Fruit fly (Drosophila melanogaster) whole organism, embryonic: ENCODE data around the gene dlp.
A peak's percentile ranks its signal among the peaks of the same experiment; 100 is the strongest.

Experiments
- CG10209 ChIP-seq: fragments of 200-800 bp; sonication (Bioruptor generic); optimal IDR thresholded peaks from 3 replicates; lab custom pipeline; 2017; ENCODE audit warnings: missing biosample characterization, mild to moderate bottlenecking, missing genetic modification characterization, missing genetic modification reagents
- CG10274 ChIP-seq: fragments of 200-800 bp; sonication (Bioruptor generic); optimal IDR thresholded peaks from 3 replicates; lab custom pipeline; 2017; ENCODE audit warnings: missing biosample characterization, mild to moderate bottlenecking, missing genetic modification characterization
- CG10543 ChIP-seq: fragments of 200-800 bp; sonication (Bioruptor generic); optimal IDR thresholded peaks from 3 replicates; lab custom pipeline; 2017; ENCODE audit warnings: missing biosample characterization, mild to moderate bottlenecking, missing genetic modification characterization, moderate library complexity
- CG13424 ChIP-seq: fragments of 200-800 bp; sonication (Bioruptor generic); optimal IDR thresholded peaks from 2 replicates; lab custom pipeline; 2019; ENCODE audit warnings: missing biosample characterization, mild to moderate bottlenecking, missing genetic modification characterization, moderate library complexity
- CG13624 ChIP-seq: fragments of 200-800 bp; sonication (Bioruptor generic); optimal IDR thresholded peaks from 2 replicates; lab custom pipeline; 2016; ENCODE audit warnings: missing biosample characterization, missing genetic modification characterization
- CG1603 ChIP-seq: fragments of 200-800 bp; sonication (Bioruptor generic); optimal IDR thresholded peaks from 2 replicates; lab custom pipeline; 2019; ENCODE audit warnings: missing biosample characterization, mild to moderate bottlenecking, missing genetic modification characterization, moderate library complexity
- CG16779 ChIP-seq: fragments of 200-800 bp; sonication (Bioruptor generic); IDR thresholded peaks from 2 replicates; pipeline ENCODE4 v1.3.6; 2022; ENCODE audit warnings: missing biosample characterization, missing genetic modification characterization
- CG17186 ChIP-seq: fragments of 200-800 bp; sonication (Bioruptor generic); optimal IDR thresholded peaks from 3 replicates; lab custom pipeline; 2017; ENCODE audit warnings: missing biosample characterization, missing genetic modification reagents, missing genetic modification characterization
- CG18619 ChIP-seq: fragments of 200-800 bp; sonication (Bioruptor generic); optimal IDR thresholded peaks from 3 replicates; lab custom pipeline; 2017; ENCODE audit warnings: missing biosample characterization, mild to moderate bottlenecking, missing genetic modification characterization
- CG2120 ChIP-seq: fragments of 200-800 bp; sonication (Bioruptor generic); optimal IDR thresholded peaks from 3 replicates; lab custom pipeline; 2016; ENCODE audit warnings: missing biosample characterization, missing genetic modification characterization
- CG2202 ChIP-seq: fragments of 200-800 bp; sonication (Bioruptor generic); optimal IDR thresholded peaks from 2 replicates; lab custom pipeline; 2018; ENCODE audit warnings: missing biosample characterization, mild to moderate bottlenecking, missing genetic modification characterization
- CG2712 ChIP-seq: fragments of 200-800 bp; optimal IDR thresholded peaks from 3 replicates; lab custom pipeline; 2019; ENCODE audit warnings: missing biosample characterization, mild to moderate bottlenecking, missing genetic modification characterization, moderate library complexity
- CG31365 ChIP-seq: fragments of 200-800 bp; sonication (Bioruptor generic); optimal IDR thresholded peaks from 2 replicates; lab custom pipeline; 2018; ENCODE audit warnings: missing biosample characterization, mild to moderate bottlenecking, missing genetic modification characterization
- CG3163 ChIP-seq: fragments of 200-800 bp; sonication (Bioruptor generic); optimal IDR thresholded peaks from 3 replicates; lab custom pipeline; 2016; ENCODE audit warnings: missing biosample characterization, missing genetic modification characterization
- CG34224 ChIP-seq: fragments of 200-800 bp; sonication (Bioruptor generic); IDR thresholded peaks from 3 replicates; pipeline ENCODE4 v1.3.6; 2022; ENCODE audit warnings: missing biosample characterization, missing genetic modification characterization; ENCODE audit not compliant: partially characterized antibody
- CG4328 ChIP-seq: fragments of 200-800 bp; sonication (Bioruptor generic); optimal IDR thresholded peaks from 3 replicates; lab custom pipeline; 2017; ENCODE audit warnings: missing biosample characterization, missing genetic modification reagents, missing genetic modification characterization
- CG43689 ChIP-seq: fragments of 200-800 bp; sonication (Bioruptor generic); IDR thresholded peaks from 2 replicates; pipeline ENCODE4 v1.3.6; 2022; ENCODE audit warnings: missing biosample characterization, missing genetic modification characterization
- CG4617 ChIP-seq: fragments of 200-800 bp; sonication (Bioruptor generic); optimal IDR thresholded peaks from 3 replicates; lab custom pipeline; 2016; ENCODE audit warnings: missing biosample characterization, missing genetic modification characterization, borderline replicate concordance
- CG6175 ChIP-seq: fragments of 200-800 bp; sonication (Bioruptor generic); IDR thresholded peaks from 3 replicates; pipeline ENCODE4 v1.3.6; 2022; ENCODE audit warnings: missing biosample characterization, missing genetic modification characterization
- CG6854 ChIP-seq: fragments of 200-800 bp; sonication (Bioruptor generic); optimal IDR thresholded peaks from 3 replicates; lab custom pipeline; 2017; ENCODE audit warnings: missing biosample characterization, mild to moderate bottlenecking, missing genetic modification characterization
- CG7928 ChIP-seq: fragments of 200-800 bp; sonication (Bioruptor generic); optimal IDR thresholded peaks from 2 replicates; lab custom pipeline; 2017; ENCODE audit warnings: missing biosample characterization, mild to moderate bottlenecking, missing genetic modification characterization
- CG9609 ChIP-seq: fragments of 200-800 bp; sonication (Bioruptor generic); optimal IDR thresholded peaks from 3 replicates; lab custom pipeline; 2016; ENCODE audit warnings: missing biosample characterization, missing genetic modification characterization
- CG9932 ChIP-seq: fragments of 200-800 bp; sonication (Bioruptor generic); IDR thresholded peaks from 2 replicates; pipeline ENCODE4 v1.3.6; 2022; ENCODE audit warnings: missing biosample characterization, missing genetic modification characterization
- CTCF ChIP-seq: fragments of 200-800 bp; sonication (Bioruptor generic); optimal IDR thresholded peaks from 2 replicates; lab custom pipeline; 2017; ENCODE audit warnings: missing biosample characterization, mild to moderate bottlenecking, missing genetic modification characterization, moderate library complexity
- Dp ChIP-seq: fragments of 200-800 bp; sonication (Bioruptor generic); optimal IDR thresholded peaks from 2 replicates; lab custom pipeline; 2018; ENCODE audit warnings: missing biosample characterization, mild to moderate bottlenecking, missing genetic modification characterization, moderate library complexity
- E2f2 ChIP-seq: fragments of 200-800 bp; sonication (Bioruptor generic); IDR thresholded peaks from 2 replicates; pipeline ENCODE4 v1.3.6; 2022; ENCODE audit warnings: missing biosample characterization, missing genetic modification characterization
- Eip74EF ChIP-seq, 2 experiments: fragments of 200-800 bp in 1 of 2; fragments of >200 bp in 1 of 2; sonication (Bioruptor generic) in 1 of 2; optimal IDR thresholded peaks; 2 replicates each; lab custom pipeline; 2017 to 2019; ENCODE audit warnings: missing biosample characterization in 2 of 2, missing genetic modification characterization in 2 of 2, mild to moderate bottlenecking in 1 of 2, moderate library complexity in 1 of 2
- Fer1 ChIP-seq: fragments of 200-800 bp; sonication (Bioruptor generic); optimal IDR thresholded peaks from 2 replicates; lab custom pipeline; 2017; ENCODE audit warnings: missing biosample characterization, mild to moderate bottlenecking, missing genetic modification characterization
- Gsc ChIP-seq: fragments of 200-800 bp; sonication (Bioruptor generic); IDR thresholded peaks from 2 replicates; pipeline ENCODE4 v1.3.6; 2022; ENCODE audit warnings: missing biosample characterization, missing genetic modification characterization
- HLH3B ChIP-seq: fragments of 200-800 bp; sonication (Bioruptor generic); IDR thresholded peaks from 2 replicates; pipeline ENCODE4 v1.3.6; 2022; ENCODE audit warnings: missing biosample characterization, missing genetic modification characterization
- Hr39 ChIP-seq: fragments of >200 bp; optimal IDR thresholded peaks from 2 replicates; lab custom pipeline; 2017
- NC2β ChIP-seq: fragments of 200-800 bp; sonication (Bioruptor generic); optimal IDR thresholded peaks from 2 replicates; lab custom pipeline; 2016; ENCODE audit warnings: missing biosample characterization, missing genetic modification characterization
- Pdp1 ChIP-seq, 2 experiments: fragments of 200-800 bp; sonication (Bioruptor generic); optimal IDR thresholded peaks; 3 replicates each; lab custom pipeline; 2016; ENCODE audit warnings: missing biosample characterization in 2 of 2, missing genetic modification characterization in 2 of 2, mild to moderate bottlenecking in 1 of 2, moderate library complexity in 1 of 2
- Taf1 ChIP-seq: fragments of 200-800 bp; sonication (Bioruptor generic); IDR thresholded peaks from 2 replicates; pipeline ENCODE4 v1.3.6; 2022; ENCODE audit warnings: missing biosample characterization, missing genetic modification characterization
- Vsx1 ChIP-seq: fragments of 200-800 bp; sonication (Bioruptor generic); optimal IDR thresholded peaks from 2 replicates; lab custom pipeline; 2017; ENCODE audit warnings: missing biosample characterization, mild to moderate bottlenecking, missing genetic modification characterization, missing genetic modification reagents
- Xrp1 ChIP-seq: fragments of 200-800 bp; sonication (Bioruptor generic); IDR thresholded peaks from 2 replicates; pipeline ENCODE4 v1.3.6; 2022; ENCODE audit warnings: missing biosample characterization, missing genetic modification characterization
- br ChIP-seq: fragments of >200 bp; optimal IDR thresholded peaks from 2 replicates; lab custom pipeline; 2017
- cad ChIP-seq: fragments of >200 bp; optimal IDR thresholded peaks from 2 replicates; lab custom pipeline; 2017; ENCODE audit warnings: missing biosample characterization, missing genetic modification characterization
- chinmo ChIP-seq: fragments of 200-800 bp; sonication (Bioruptor generic); IDR thresholded peaks from 4 replicates; pipeline ENCODE4 v1.3.6; 2022; ENCODE audit warnings: missing biosample characterization, missing genetic modification characterization; ENCODE audit not compliant: partially characterized antibody
- gcm2 ChIP-seq: fragments of 200-800 bp; sonication (Bioruptor generic); optimal IDR thresholded peaks from 2 replicates; lab custom pipeline; 2016; ENCODE audit warnings: missing biosample characterization, missing genetic modification characterization
- gfzf ChIP-seq: fragments of 200-800 bp; sonication (Bioruptor generic); optimal IDR thresholded peaks from 2 replicates; lab custom pipeline; 2016; ENCODE audit warnings: missing biosample characterization, mild to moderate bottlenecking, missing genetic modification characterization, moderate library complexity
- hb ChIP-seq: fragments of 200-800 bp; sonication (Bioruptor generic); IDR thresholded peaks from 3 replicates; pipeline ENCODE4 v1.3.6; 2022; ENCODE audit warnings: missing biosample characterization, missing genetic modification characterization; ENCODE audit not compliant: partially characterized antibody
- ind ChIP-seq: fragments of 200-800 bp; sonication (Bioruptor generic); optimal IDR thresholded peaks from 3 replicates; lab custom pipeline; 2016; ENCODE audit warnings: missing biosample characterization, missing genetic modification characterization
- jing ChIP-seq: fragments of 200-800 bp; sonication (Bioruptor generic); optimal IDR thresholded peaks from 2 replicates; lab custom pipeline; 2018; ENCODE audit warnings: missing biosample characterization, mild to moderate bottlenecking, missing genetic modification characterization
- nom ChIP-seq: fragments of 200-800 bp; sonication (Bioruptor generic); optimal IDR thresholded peaks from 2 replicates; lab custom pipeline; 2017; ENCODE audit warnings: missing biosample characterization, missing genetic modification characterization, mild to moderate bottlenecking, moderate library complexity, missing genetic modification reagents
- pnt ChIP-seq: fragments of 200-800 bp; sonication (Bioruptor generic); optimal IDR thresholded peaks from 3 replicates; lab custom pipeline; 2016; ENCODE audit warnings: missing biosample characterization, missing genetic modification characterization
- pzg ChIP-seq: fragments of 200-800 bp; sonication (Bioruptor generic); optimal IDR thresholded peaks from 3 replicates; lab custom pipeline; 2018; ENCODE audit warnings: missing biosample characterization, mild to moderate bottlenecking, missing genetic modification characterization, moderate library complexity
- rib ChIP-seq: fragments of 200-800 bp; sonication (Bioruptor generic); IDR thresholded peaks from 2 replicates; pipeline ENCODE4 v1.3.6; 2022; ENCODE audit warnings: missing biosample characterization, missing genetic modification characterization
- stwl ChIP-seq: fragments of 200-800 bp; sonication (Bioruptor generic); optimal IDR thresholded peaks from 3 replicates; lab custom pipeline; 2018; ENCODE audit warnings: missing biosample characterization, mild to moderate bottlenecking, missing genetic modification characterization, moderate library complexity
- sug ChIP-seq: fragments of 200-800 bp; optimal IDR thresholded peaks from 2 replicates; lab custom pipeline; 2019; ENCODE audit warnings: missing biosample characterization, mild to moderate bottlenecking, missing genetic modification characterization, moderate library complexity
- zfh1 ChIP-seq: fragments of 200-800 bp; sonication (Bioruptor generic); IDR thresholded peaks from 3 replicates; pipeline ENCODE4 v1.3.6; 2022; ENCODE audit warnings: missing biosample characterization, missing genetic modification characterization
- zfh2 ChIP-seq: fragments of 200-800 bp; sonication (Bioruptor generic); optimal IDR thresholded peaks from 2 replicates; lab custom pipeline; 2016; ENCODE audit warnings: missing biosample characterization, missing genetic modification characterization

Gene dlp

dm6 chr3L:14652554-14652953, 20.2 kb downstream of the dlp start (continued):
- TF ChIP-seq ind (GFP tag; lab: Kevin White, UChicago) (peak; percentile 63), CG16779 (GFP tag; lab: Robert Waterston, UW) (no peak), CG10543 (no peak), CG3163 (peak; percentile 55), nom (GFP tag; lab: Kevin White, UChicago) (peak; percentile 94), Xrp1 (GFP tag; lab: Robert Waterston, UW) (peak; percentile 93), CG13424 (tag; lab: Kevin White, UChicago) (peak; percentile 78), Taf1 (GFP tag; lab: Robert Waterston, UW) (no peak), gcm2 (GFP tag; lab: Kevin White, UChicago) (peak; percentile 53), hb (no peak), Vsx1 (GFP tag; lab: Kevin White, UChicago) (peak; percentile 32), HLH3B (peak; percentile 67), zfh2 (no peak), CG2202 (tag; lab: Kevin White, UChicago) (peak; percentile 90), gfzf (GFP tag; lab: Kevin White, UChicago) (no peak), CG6854 (no peak), Dp (no peak), CG10209 (GFP tag; lab: Kevin White, UChicago) (peak; percentile 70), CG17186 (peak; percentile 17), CG2120 (GFP tag; lab: Kevin White, UChicago) (peak; percentile 6), stwl (tag; lab: Kevin White, UChicago) (peak; percentile 16), CG6175 (no peak), CG10274 (GFP tag; lab: Kevin White, UChicago) (no peak), CG4328 (GFP tag; lab: Kevin White, UChicago) (peak; percentile 30), CG7928 (GFP tag; lab: Kevin White, UChicago) (no peak), jing (GFP tag; lab: Kevin White, UChicago) (peak; percentile 50), CG9609 (GFP tag; lab: Kevin White, UChicago) (peak; percentile 59), sug (no peak), Fer1 (GFP tag; lab: Kevin White, UChicago) (peak; percentile 35), CG13624 (GFP tag; lab: Kevin White, UChicago) (peak; percentile 62), CG18619 (GFP tag; lab: Kevin White, UChicago) (peak; percentile 57), CTCF (GFP tag; lab: Kevin White, UChicago) (peak; percentile 14), zfh1 (peak; percentile 77; the same call in 2 of the 3 replicates), CG9932 (GFP tag; lab: Robert Waterston, UW) (no peak), cad (GFP tag; lab: Kevin White, UChicago) (no peak), CG1603 (tag; lab: Kevin White, UChicago) (peak; percentile 71), CG34224 (GFP tag; lab: Robert Waterston, UW) (no peak), chinmo (GFP tag; lab: Robert Waterston, UW) (no peak), E2f2 (GFP tag; lab: Robert Waterston, UW) (peak; percentile 39; the same call in 1 of the 2 replicates), CG31365 (tag; lab: Kevin White, UChicago) (no peak), pnt (GFP tag; lab: Kevin White, UChicago) (peak; percentile 57), CG43689 (GFP tag; lab: Robert Waterston, UW) (0 out of 2 replicates have a peak, but pooled peaks have one; percentile 23), Hr39 (lab: Kevin White, UChicago) (no peak), Gsc (GFP tag; lab: Robert Waterston, UW) (no peak), rib (GFP tag; lab: Robert Waterston, UW) (no peak), NC2β (GFP tag; lab: Kevin White, UChicago) (peak; percentile 86), Pdp1 (GFP tag; optimal IDR thresholded peaks at IDR 0.05; lab: Kevin White, UChicago) (peak; percentile 61 to 74), pzg (GFP tag; lab: Kevin White, UChicago) (no peak), CG4617 (GFP tag; lab: Kevin White, UChicago) (peak; percentile 21), br (lab: Kevin White, UChicago) (no peak), CG2712 (tag; lab: Kevin White, UChicago) (peak; percentile 96), Eip74EF (GFP tag; optimal IDR thresholded peaks at IDR 0.05; lab: Kevin White, UChicago) (peak in 1 of 2 experiments; percentile 66)
